Worm (Caenorhabditis elegans) whole organism, midembryonic: ENCODE measurements around the gene ZK792.5.

Source experiments
- cog-1 ChIP-seq: sonication (generic microtip); optimal IDR thresholded peaks from 2 replicates; lab custom pipeline; 2016; ENCODE audit warnings: missing genetic modification characterization, missing compliant biosample characterization
- klf-2 ChIP-seq: fragments of 200-800 bp; sonication (Bioruptor generic); conservative IDR thresholded peaks from 2 replicates; pipeline ENCODE4 v1.3.6; 2022; ENCODE audit warnings: missing genetic modification reagents, missing genetic modification characterization, missing compliant biosample characterization
- med-1 ChIP-seq: sonication (generic microtip); optimal IDR thresholded peaks from 2 replicates; lab custom pipeline; 2017; ENCODE audit warnings: missing genetic modification characterization, mild to moderate bottlenecking, missing compliant biosample characterization, antibody characterized with exemption, missing genetic modification reagents; ENCODE audit not compliant: insufficient read depth
- ref-1 ChIP-seq: fragments of 200-800 bp; sonication (Bioruptor generic); conservative IDR thresholded peaks from 2 replicates; pipeline ENCODE4 v1.3.6; 2022; ENCODE audit warnings: missing genetic modification reagents, missing genetic modification characterization, missing compliant biosample characterization
- tab-1 ChIP-seq: fragments of 200-800 bp; sonication (Bioruptor generic); IDR thresholded peaks from 2 replicates; pipeline ENCODE4 v1.3.6; 2022; ENCODE audit warnings: missing genetic modification characterization, missing compliant biosample characterization
- ztf-29 ChIP-seq: fragments of 200-800 bp; sonication (Bioruptor generic); IDR thresholded peaks from 2 replicates; pipeline ENCODE4 v1.3.6; 2022; ENCODE audit warnings: missing genetic modification reagents, missing genetic modification characterization, missing compliant biosample characterization

ce11 chrIV:11655370-11655769, 32.5 kb downstream of the ZK792.5 start, which contains the start of gene ent-1:
- TF ChIP-seq ref-1 (GFP tag; lab: Robert Waterston, UW) = no peak
- TF ChIP-seq klf-2 (GFP tag; lab: Robert Waterston, UW) = no peak
- TF ChIP-seq ztf-29 = no peak
- TF ChIP-seq cog-1 (tag; lab: Kevin White, UChicago) = no peak
- no peak for TF ChIP-seq med-1 (GFP tag; lab: Kevin White, UChicago)
- TF ChIP-seq tab-1 = no peak
